Fruit fly (Drosophila melanogaster) whole organism, embryonic: ENCODE results near the gene CG4004.
A peak's percentile ranks its signal among the peaks of the same experiment; 100 is the strongest.

Experiments
- Adf1 ChIP-seq: fragments of 200-800 bp; sonication (Bioruptor generic); IDR thresholded peaks from 2 replicates; pipeline ENCODE4 v1.3.6; 2022; ENCODE audit warnings: missing biosample characterization, missing genetic modification characterization
- C15 ChIP-seq: fragments of 200-800 bp; sonication (Bioruptor generic); IDR thresholded peaks from 3 replicates; pipeline ENCODE4 v1.3.6; 2022; ENCODE audit warnings: missing biosample characterization, missing genetic modification characterization
- CG11456 ChIP-seq: fragments of 200-800 bp; sonication (Bioruptor generic); IDR thresholded peaks from 3 replicates; pipeline ENCODE4 v1.3.6; 2022; ENCODE audit warnings: missing biosample characterization, missing genetic modification characterization
- CG11504 ChIP-seq: fragments of 200-800 bp; sonication (Bioruptor generic); optimal IDR thresholded peaks from 3 replicates; lab custom pipeline; 2019; ENCODE audit warnings: missing biosample characterization, mild to moderate bottlenecking, missing genetic modification characterization, moderate library complexity
- CG14667 ChIP-seq: fragments of 200-800 bp; sonication (Bioruptor generic); IDR thresholded peaks from 2 replicates; pipeline ENCODE4 v1.3.6; 2022; ENCODE audit warnings: missing biosample characterization, missing genetic modification characterization
- CG15479 ChIP-seq: fragments of 200-800 bp; sonication (Bioruptor generic); optimal IDR thresholded peaks from 3 replicates; lab custom pipeline; 2019; ENCODE audit warnings: missing biosample characterization, mild to moderate bottlenecking, missing genetic modification characterization, moderate library complexity
- CG17328 ChIP-seq: fragments of 200-800 bp; sonication (Bioruptor generic); IDR thresholded peaks from 2 replicates; pipeline ENCODE4 v1.3.6; 2022; ENCODE audit warnings: missing biosample characterization, missing genetic modification characterization
- CG17359 ChIP-seq: fragments of 200-800 bp; sonication (Bioruptor generic); optimal IDR thresholded peaks from 3 replicates; lab custom pipeline; 2018; ENCODE audit warnings: missing biosample characterization, mild to moderate bottlenecking, missing genetic modification characterization, moderate library complexity
- CG17361 ChIP-seq: fragments of 200-800 bp; sonication (Bioruptor generic); IDR thresholded peaks from 3 replicates; pipeline ENCODE4 v1.3.6; 2022; ENCODE audit warnings: missing biosample characterization, missing genetic modification characterization
- CG2120 ChIP-seq: fragments of 200-800 bp; sonication (Bioruptor generic); optimal IDR thresholded peaks from 3 replicates; lab custom pipeline; 2016; ENCODE audit warnings: missing biosample characterization, missing genetic modification characterization
- CG2678 ChIP-seq: fragments of 200-800 bp; sonication (Bioruptor generic); optimal IDR thresholded peaks from 3 replicates; lab custom pipeline; 2019; ENCODE audit warnings: missing biosample characterization, mild to moderate bottlenecking, missing genetic modification characterization, moderate library complexity
- CG2712 ChIP-seq: fragments of 200-800 bp; optimal IDR thresholded peaks from 3 replicates; lab custom pipeline; 2019; ENCODE audit warnings: missing biosample characterization, mild to moderate bottlenecking, missing genetic modification characterization, moderate library complexity
- CG32772 ChIP-seq: fragments of 200-800 bp; sonication (Bioruptor generic); IDR thresholded peaks from 2 replicates; pipeline ENCODE4 v1.3.6; 2022; ENCODE audit warnings: missing biosample characterization, missing genetic modification characterization
- CG3407 ChIP-seq: fragments of 200-800 bp; sonication (Bioruptor generic); optimal IDR thresholded peaks from 2 replicates; lab custom pipeline; 2018; ENCODE audit warnings: missing biosample characterization, mild to moderate bottlenecking, missing genetic modification characterization
- CG34422 ChIP-seq: fragments of 200-800 bp; sonication (Bioruptor generic); IDR thresholded peaks from 3 replicates; pipeline ENCODE4 v1.3.6; 2022; ENCODE audit warnings: missing biosample characterization, missing genetic modification characterization
- CG4360 ChIP-seq: fragments of 200-800 bp; sonication (Bioruptor generic); IDR thresholded peaks from 2 replicates; pipeline ENCODE4 v1.3.6; 2022; ENCODE audit warnings: missing biosample characterization, missing genetic modification characterization
- CG5180 ChIP-seq: fragments of 200-800 bp; sonication (Bioruptor generic); optimal IDR thresholded peaks from 3 replicates; lab custom pipeline; 2017; ENCODE audit warnings: missing biosample characterization, missing genetic modification characterization, mild to moderate bottlenecking, moderate library complexity, missing genetic modification reagents
- CG8924 ChIP-seq: fragments of 200-800 bp; optimal IDR thresholded peaks from 3 replicates; lab custom pipeline; 2019; ENCODE audit warnings: missing biosample characterization, mild to moderate bottlenecking, missing genetic modification characterization, moderate library complexity
- Dfd ChIP-seq, 2 experiments: fragments of >200 bp; optimal IDR thresholded peaks; 2 replicates each; lab custom pipeline; 2017; ENCODE audit warnings: missing biosample characterization in 2 of 2, missing genetic modification characterization in 2 of 2
- Doc3 ChIP-seq: fragments of 200-800 bp; sonication (Bioruptor generic); IDR thresholded peaks from 3 replicates; pipeline ENCODE4 v1.3.6; 2022; ENCODE audit warnings: missing biosample characterization, missing genetic modification characterization; ENCODE audit not compliant: partially characterized antibody
- Drgx ChIP-seq: fragments of 200-800 bp; sonication (Bioruptor generic); IDR thresholded peaks from 2 replicates; pipeline ENCODE4 v1.3.6; 2022; ENCODE audit warnings: missing biosample characterization, missing genetic modification characterization
- GATAe ChIP-seq: fragments of 200-800 bp; sonication (Bioruptor generic); conservative IDR thresholded peaks from 2 replicates; pipeline ENCODE4 v1.3.6; 2022; ENCODE audit warnings: missing biosample characterization, missing genetic modification characterization
- Hr39 ChIP-seq: fragments of >200 bp; optimal IDR thresholded peaks from 2 replicates; lab custom pipeline; 2017
- Hr78 ChIP-seq, 2 experiments: fragments of 200-800 bp in 1 of 2; fragments of >200 bp in 1 of 2; sonication (Bioruptor generic) in 1 of 2; optimal IDR thresholded peaks; 2 replicates each; lab custom pipeline; 2017 to 2019; ENCODE audit warnings: missing biosample characterization in 2 of 2, missing genetic modification characterization in 2 of 2, mild to moderate bottlenecking in 1 of 2, moderate library complexity in 1 of 2
- Sry-δ ChIP-seq: fragments of 200-800 bp; sonication (Bioruptor generic); optimal IDR thresholded peaks from 2 replicates; lab custom pipeline; 2016; ENCODE audit warnings: missing biosample characterization, missing genetic modification characterization
- cg ChIP-seq: fragments of 200-800 bp; sonication (Bioruptor generic); optimal IDR thresholded peaks from 3 replicates; lab custom pipeline; 2019; ENCODE audit warnings: missing biosample characterization, mild to moderate bottlenecking, missing genetic modification characterization, moderate library complexity
- chinmo ChIP-seq: fragments of 200-800 bp; sonication (Bioruptor generic); IDR thresholded peaks from 4 replicates; pipeline ENCODE4 v1.3.6; 2022; ENCODE audit warnings: missing biosample characterization, missing genetic modification characterization; ENCODE audit not compliant: partially characterized antibody
- crol ChIP-seq: fragments of 200-800 bp; sonication (Bioruptor generic); IDR thresholded peaks from 2 replicates; pipeline ENCODE4 v1.3.6; 2022; ENCODE audit warnings: missing biosample characterization, missing genetic modification characterization
- emc ChIP-seq: fragments of 200-800 bp; sonication (Bioruptor generic); optimal IDR thresholded peaks from 2 replicates; lab custom pipeline; 2016; ENCODE audit warnings: missing biosample characterization, missing genetic modification characterization
- eve ChIP-seq, 2 experiments: fragments of >200 bp; optimal IDR thresholded peaks; 2 replicates each; lab custom pipeline; 2017; ENCODE audit warnings: missing biosample characterization in 2 of 2, missing genetic modification characterization in 2 of 2
- exex ChIP-seq: fragments of 200-800 bp; sonication (Bioruptor generic); optimal IDR thresholded peaks from 4 replicates; lab custom pipeline; 2018; ENCODE audit warnings: missing biosample characterization, mild to moderate bottlenecking, missing genetic modification characterization, moderate library complexity
- ftz-f1 ChIP-seq: fragments of 200-800 bp; sonication (Bioruptor generic); optimal IDR thresholded peaks from 2 replicates; lab custom pipeline; 2016; ENCODE audit warnings: missing biosample characterization, missing genetic modification characterization
- lbe ChIP-seq: fragments of 200-800 bp; sonication (Bioruptor generic); optimal IDR thresholded peaks from 2 replicates; lab custom pipeline; 2016; ENCODE audit warnings: missing biosample characterization, mild to moderate bottlenecking, missing genetic modification characterization
- nom ChIP-seq: fragments of 200-800 bp; sonication (Bioruptor generic); optimal IDR thresholded peaks from 2 replicates; lab custom pipeline; 2017; ENCODE audit warnings: missing biosample characterization, missing genetic modification characterization, mild to moderate bottlenecking, moderate library complexity, missing genetic modification reagents
- pb ChIP-seq: fragments of 200-800 bp; sonication (Bioruptor generic); optimal IDR thresholded peaks from 3 replicates; lab custom pipeline; 2016; ENCODE audit warnings: missing biosample characterization, missing genetic modification characterization
- sd ChIP-seq: fragments of 200-800 bp; sonication (Bioruptor generic); optimal IDR thresholded peaks from 3 replicates; lab custom pipeline; 2018; ENCODE audit warnings: missing biosample characterization, mild to moderate bottlenecking, missing genetic modification characterization, moderate library complexity
- sens ChIP-seq: fragments of 200-800 bp; sonication (Bioruptor generic); peaks from one replicate; lab custom pipeline; 2016; ENCODE audit warnings: missing biosample characterization, missing genetic modification characterization
- so ChIP-seq: fragments of 200-800 bp; sonication (Bioruptor generic); IDR thresholded peaks from 3 replicates; pipeline ENCODE4 v1.3.6; 2022; ENCODE audit warnings: missing biosample characterization, missing genetic modification characterization
- tll ChIP-seq, 2 experiments: fragments of 200-800 bp in 1 of 2; fragments of >200 bp in 1 of 2; sonication (Bioruptor generic) in 1 of 2; optimal IDR thresholded peaks; 2 replicates each; lab custom pipeline; 2017 to 2019; ENCODE audit warnings: missing biosample characterization in 2 of 2, missing genetic modification characterization in 2 of 2, mild to moderate bottlenecking in 1 of 2, moderate library complexity in 1 of 2
- twi ChIP-seq: fragments of 200-800 bp; optimal IDR thresholded peaks from 2 replicates; lab custom pipeline; 2019; ENCODE audit warnings: missing biosample characterization, mild to moderate bottlenecking, missing genetic modification characterization, moderate library complexity
- vvl ChIP-seq: fragments of 200-800 bp; sonication (Bioruptor generic); IDR thresholded peaks from 2 replicates; pipeline ENCODE4 v1.3.6; 2022; ENCODE audit warnings: missing biosample characterization, missing genetic modification characterization
- wek ChIP-seq: fragments of 200-800 bp; sonication (Bioruptor generic); optimal IDR thresholded peaks from 3 replicates; lab custom pipeline; 2018; ENCODE audit warnings: missing biosample characterization, mild to moderate bottlenecking, missing genetic modification characterization, moderate library complexity
- zen ChIP-seq: fragments of 200-800 bp; sonication (Bioruptor generic); optimal IDR thresholded peaks from 3 replicates; lab custom pipeline; 2018; ENCODE audit warnings: missing biosample characterization, mild to moderate bottlenecking, missing genetic modification characterization, moderate library complexity

The CG4004 gene

dm6 chrX:12727642-12728228 lies 16.3 kb upstream of the CG4004 start:
- TF ChIP-seq chinmo (GFP tag; lab: Robert Waterston, UW), result peak; percentile 70; the same call in 2 of the 4 replicates
- peak; percentile 72 for TF ChIP-seq crol (GFP tag; lab: Robert Waterston, UW)
- no peak for TF ChIP-seq Doc3 (GFP tag; lab: Robert Waterston, UW)
- peak; percentile 89 for TF ChIP-seq CG15479 (GFP tag; lab: Kevin White, UChicago)
- TF ChIP-seq CG5180 (GFP tag; lab: Kevin White, UChicago), result peak; percentile 78
- TF ChIP-seq eve (GFP tag; optimal IDR thresholded peaks at IDR 0.05; lab: Kevin White, UChicago), result no peak
- 0 out of 3 replicates have a peak, but pooled peaks have one; percentile 28 for TF ChIP-seq so (GFP tag; lab: Robert Waterston, UW)
- TF ChIP-seq twi (tag; lab: Kevin White, UChicago), result peak; percentile 85
- TF ChIP-seq CG3407, result peak; percentile 20
- TF ChIP-seq CG11456 (GFP tag; lab: Robert Waterston, UW), result no peak
- TF ChIP-seq cg (GFP tag; lab: Kevin White, UChicago), result peak; percentile 61
- peak; percentile 46 for TF ChIP-seq nom (GFP tag; lab: Kevin White, UChicago)
- peak in 1 of 2 experiments; percentile 6 for TF ChIP-seq tll (GFP tag; optimal IDR thresholded peaks at IDR 0.05; lab: Kevin White, UChicago)
- peak; percentile 19 for TF ChIP-seq zen (tag; lab: Kevin White, UChicago)
- peak; percentile 34; the same call in 1 of the 2 replicates for TF ChIP-seq Drgx (GFP tag; lab: Robert Waterston, UW)
- peak; percentile 50 for TF ChIP-seq ftz-f1
- no peak for TF ChIP-seq C15
- TF ChIP-seq CG17328 (GFP tag; lab: Robert Waterston, UW), result no peak
- peak; percentile 92 for TF ChIP-seq Adf1 (GFP tag; lab: Robert Waterston, UW)
- peak in 1 of 2 experiments; percentile 27 for TF ChIP-seq Hr78 (GFP tag; optimal IDR thresholded peaks at IDR 0.05; lab: Kevin White, UChicago)
- TF ChIP-seq vvl (GFP tag; lab: Robert Waterston, UW), result peak; percentile 42; the same call in 1 of the 2 replicates
- peak; percentile 30; the same call in 1 of the 2 replicates for TF ChIP-seq CG32772 (GFP tag; lab: Robert Waterston, UW)
- TF ChIP-seq sens (GFP tag; lab: Kevin White, UChicago), result peak; percentile 40

dm6 chrX:12731077-12731476 lies 12.9 kb upstream of the CG4004 start:
- peak; percentile 70 for TF ChIP-seq CG5180 (GFP tag; lab: Kevin White, UChicago)
- peak in 1 of 2 experiments; percentile 84 for TF ChIP-seq Dfd (GFP tag; optimal IDR thresholded peaks at IDR 0.05; lab: Kevin White, UChicago)
- TF ChIP-seq CG2678 (tag; lab: Kevin White, UChicago), result no peak
- TF ChIP-seq Sry-δ, result no peak
- TF ChIP-seq CG11504 (tag; lab: Kevin White, UChicago), result peak; percentile 66
- no peak for TF ChIP-seq emc (GFP tag; lab: Kevin White, UChicago)
- TF ChIP-seq Hr39 (lab: Kevin White, UChicago), result no peak
- TF ChIP-seq CG2712 (tag; lab: Kevin White, UChicago), result no peak
- no peak for TF ChIP-seq pb (GFP tag; lab: Kevin White, UChicago)
- TF ChIP-seq CG17361 (GFP tag; lab: Robert Waterston, UW), result no peak
- TF ChIP-seq CG4360 (GFP tag; lab: Robert Waterston, UW), result peak; percentile 94

- TF ChIP-seq sd (tag; lab: Kevin White, UChicago) (peak; percentile 26), wek (GFP tag; lab: Kevin White, UChicago) (no peak), GATAe (GFP tag; lab: Robert Waterston, UW) (peak; percentile 53), CG34422 (GFP tag; lab: Robert Waterston, UW) (no peak), chinmo (GFP tag; lab: Robert Waterston, UW) (0 out of 4 replicates have a peak, but pooled peaks have one; percentile 30), lbe (peak; percentile 6), CG8924 (tag; lab: Kevin White, UChicago) (no peak), CG17359 (tag; lab: Kevin White, UChicago) (peak; percentile 22), Hr78 (GFP tag; optimal IDR thresholded peaks at IDR 0.05; lab: Kevin White, UChicago) (no peak), CG2120 (GFP tag; lab: Kevin White, UChicago) (no peak), exex (tag; lab: Kevin White, UChicago) (peak; percentile 55), CG14667 (GFP tag; lab: Robert Waterston, UW) (no peak)
These were observed 11.5 kb upstream of the CG4004 start for dm6 chrX:12732486-12732885.
